Worm (Caenorhabditis elegans) whole organism, L1 larva: Measurements from ENCODE around the gene Y22D7AL.11.

Experiments used
- C16A3.4 ChIP-seq: fragments of 150-350 bp; optimal IDR thresholded peaks from 2 replicates; lab custom pipeline; 2014; ENCODE audit warnings: missing biosample characterization, missing genetic modification characterization
- aha-1 ChIP-seq: fragments of 150-350 bp; optimal IDR thresholded peaks from 2 replicates; lab custom pipeline; 2014; ENCODE audit warnings: missing biosample characterization, missing genetic modification characterization
- alr-1 ChIP-seq: fragments of 200-800 bp; sonication (Bioruptor generic); optimal IDR thresholded peaks from 2 replicates; lab custom pipeline; 2018; ENCODE audit warnings: borderline replicate concordance, mild to moderate bottlenecking, missing genetic modification characterization, missing compliant biosample characterization
- ceh-63 ChIP-seq: fragments of 200-800 bp; sonication (Bioruptor generic); optimal IDR thresholded peaks from 2 replicates; lab custom pipeline; 2018; ENCODE audit warnings: mild to moderate bottlenecking, missing genetic modification characterization, missing compliant biosample characterization
- ceh-82 ChIP-seq, 3 experiments: fragments of 150-350 bp in 1 of 3; sonication (generic microtip) in 2 of 3; optimal IDR thresholded peaks; 2 replicates each; lab custom pipeline; 2014 to 2017; ENCODE audit warnings: missing biosample characterization in 3 of 3, missing genetic modification characterization in 3 of 3
- ces-1 ChIP-seq: fragments of 150-350 bp; optimal IDR thresholded peaks from 2 replicates; lab custom pipeline; 2014; ENCODE audit warnings: missing biosample characterization, missing genetic modification reagents, missing genetic modification characterization
- dsc-1 ChIP-seq: sonication (generic microtip); optimal IDR thresholded peaks from 2 replicates; lab custom pipeline; 2016; ENCODE audit warnings: mild to moderate bottlenecking, missing genetic modification characterization, missing compliant biosample characterization
- efl-3 ChIP-seq: fragments of 200-800 bp; sonication (Bioruptor generic); optimal IDR thresholded peaks from 2 replicates; lab custom pipeline; 2018; ENCODE audit warnings: mild to moderate bottlenecking, missing genetic modification characterization, missing compliant biosample characterization
- egl-27 ChIP-seq, 2 experiments: fragments of 150-350 bp in 1 of 2; sonication (generic microtip); optimal IDR thresholded peaks; 3 replicates each; lab custom pipeline; 2017 to 2018; ENCODE audit warnings: missing biosample characterization in 2 of 2, missing genetic modification characterization in 2 of 2, missing genetic modification reagents in 2 of 2
- elt-2 ChIP-seq: sonication (generic microtip); optimal IDR thresholded peaks from 2 replicates; lab custom pipeline; 2016; ENCODE audit warnings: missing genetic modification characterization, mild to moderate bottlenecking, inconsistent platforms, missing compliant biosample characterization, missing genetic modification reagents
- elt-3 ChIP-seq, 6 experiments: fragments of 150-350 bp in 1 of 6; sonication (generic microtip); optimal IDR thresholded peaks; 2 replicates each; lab custom pipeline; 2017 to 2018; ENCODE audit warnings: missing biosample characterization in 6 of 6, missing genetic modification characterization in 6 of 6, inconsistent platforms in 1 of 6
- ets-5 ChIP-seq: fragments of 200-800 bp; sonication (Bioruptor generic); IDR thresholded peaks from 2 replicates; pipeline ENCODE4 v1.3.6; 2022; ENCODE audit warnings: missing genetic modification characterization, missing compliant biosample characterization
- fkh-10 ChIP-seq: sonication (generic microtip); optimal IDR thresholded peaks from 2 replicates; lab custom pipeline; 2017; ENCODE audit warnings: missing biosample characterization, missing genetic modification reagents, missing genetic modification characterization
- fkh-4 ChIP-seq: sonication (generic microtip); optimal IDR thresholded peaks from 2 replicates; lab custom pipeline; 2016; ENCODE audit warnings: missing compliant biosample characterization, missing genetic modification characterization, borderline replicate concordance
- hpl-2 ChIP-seq: fragments of 150-350 bp; optimal IDR thresholded peaks from 2 replicates; lab custom pipeline; 2014; ENCODE audit warnings: missing biosample characterization, missing genetic modification reagents, missing genetic modification characterization
- jun-1 ChIP-seq: fragments of 150-350 bp; optimal IDR thresholded peaks from 2 replicates; lab custom pipeline; 2014; ENCODE audit warnings: missing biosample characterization, missing genetic modification reagents, missing genetic modification characterization
- lin-13 ChIP-seq: fragments of 150-350 bp; optimal IDR thresholded peaks from 2 replicates; lab custom pipeline; 2014; ENCODE audit warnings: missing biosample characterization, missing genetic modification reagents, missing genetic modification characterization
- lin-14 ChIP-seq: fragments of 200-800 bp; sonication (Bioruptor generic); optimal IDR thresholded peaks from 2 replicates; lab custom pipeline; 2018; ENCODE audit warnings: mild to moderate bottlenecking, missing genetic modification characterization, moderate library complexity, missing compliant biosample characterization
- lin-35 ChIP-seq, 2 experiments: fragments of 150-350 bp; optimal IDR thresholded peaks; 2 replicates each; lab custom pipeline; 2014; ENCODE audit warnings: missing biosample characterization in 2 of 2, missing genetic modification characterization in 2 of 2, missing genetic modification reagents in 2 of 2
- lin-39 ChIP-seq: fragments of 150-350 bp; optimal IDR thresholded peaks from 2 replicates; lab custom pipeline; 2014; ENCODE audit warnings: missing biosample characterization, missing genetic modification reagents, missing genetic modification characterization
- lir-3 ChIP-seq: sonication (generic microtip); optimal IDR thresholded peaks from 2 replicates; lab custom pipeline; 2016; ENCODE audit warnings: mild to moderate bottlenecking, missing genetic modification characterization, moderate library complexity, missing compliant biosample characterization; ENCODE audit not compliant: poor library complexity
- lsy-2 ChIP-seq, 2 experiments: fragments of 150-350 bp; optimal IDR thresholded peaks; 2 replicates each; lab custom pipeline; 2014; ENCODE audit warnings: missing biosample characterization in 2 of 2, missing genetic modification characterization in 2 of 2
- mep-1 ChIP-seq: fragments of 150-350 bp; optimal IDR thresholded peaks from 2 replicates; lab custom pipeline; 2014; ENCODE audit warnings: missing biosample characterization, missing genetic modification characterization
- nhr-19 ChIP-seq: fragments of 200-800 bp; sonication (Bioruptor generic); conservative IDR thresholded peaks from 2 replicates; pipeline ENCODE4 v1.3.6; 2022; ENCODE audit warnings: missing genetic modification characterization, missing compliant biosample characterization
- nhr-237 ChIP-seq: fragments of 150-350 bp; optimal IDR thresholded peaks from 2 replicates; lab custom pipeline; 2014; ENCODE audit warnings: missing biosample characterization, missing genetic modification characterization
- nhr-47 ChIP-seq: sonication (generic microtip); optimal IDR thresholded peaks from 2 replicates; lab custom pipeline; 2016; ENCODE audit warnings: mild to moderate bottlenecking, missing genetic modification characterization, moderate library complexity, missing compliant biosample characterization
- nhr-71 ChIP-seq: sonication (generic microtip); optimal IDR thresholded peaks from 2 replicates; lab custom pipeline; 2016; ENCODE audit warnings: mild to moderate bottlenecking, missing genetic modification characterization, moderate library complexity, missing compliant biosample characterization
- nhr-76 ChIP-seq: sonication (generic microtip); optimal IDR thresholded peaks from 2 replicates; lab custom pipeline; 2017; ENCODE audit warnings: missing biosample characterization, missing genetic modification characterization
- nhr-84 ChIP-seq: sonication (generic microtip); optimal IDR thresholded peaks from 2 replicates; lab custom pipeline; 2017; ENCODE audit warnings: missing biosample characterization, missing genetic modification characterization
- pag-3 ChIP-seq: sonication (generic microtip); optimal IDR thresholded peaks from 2 replicates; lab custom pipeline; 2017; ENCODE audit warnings: missing genetic modification characterization, mild to moderate bottlenecking, missing compliant biosample characterization, antibody characterized with exemption, borderline replicate concordance; ENCODE audit not compliant: insufficient read depth
- pqm-1 ChIP-seq: sonication (generic microtip); optimal IDR thresholded peaks from 3 replicates; lab custom pipeline; 2017; ENCODE audit warnings: missing biosample characterization, missing genetic modification characterization
- rnt-1 ChIP-seq: sonication (generic microtip); optimal IDR thresholded peaks from 2 replicates; lab custom pipeline; 2016; ENCODE audit warnings: mild to moderate bottlenecking, missing genetic modification characterization, moderate library complexity, missing compliant biosample characterization
- skn-1 ChIP-seq: fragments of 150-350 bp; optimal IDR thresholded peaks from 2 replicates; lab custom pipeline; 2014; ENCODE audit warnings: missing biosample characterization, missing genetic modification characterization
- snpc-4 ChIP-seq: fragments of 150-350 bp; optimal IDR thresholded peaks from 2 replicates; lab custom pipeline; 2014; ENCODE audit warnings: missing biosample characterization, missing genetic modification characterization
- snu-23 ChIP-seq: sonication (generic microtip); optimal IDR thresholded peaks from 2 replicates; lab custom pipeline; 2016; ENCODE audit warnings: missing genetic modification characterization, missing compliant biosample characterization
- sox-4 ChIP-seq: sonication (generic microtip); optimal IDR thresholded peaks from 2 replicates; lab custom pipeline; 2016; ENCODE audit warnings: missing genetic modification characterization, missing compliant biosample characterization
- sptf-1 ChIP-seq: fragments of 150-350 bp; optimal IDR thresholded peaks from 2 replicates; lab custom pipeline; 2014; ENCODE audit warnings: missing biosample characterization, missing genetic modification characterization
- swsn-7 ChIP-seq: sonication (generic microtip); optimal IDR thresholded peaks from 2 replicates; lab custom pipeline; 2016; ENCODE audit warnings: missing genetic modification characterization, missing compliant biosample characterization
- tbx-2 ChIP-seq: sonication (generic microtip); optimal IDR thresholded peaks from 2 replicates; lab custom pipeline; 2016; ENCODE audit warnings: missing genetic modification characterization, missing compliant biosample characterization
- unc-130 ChIP-seq: fragments of 150-350 bp; optimal IDR thresholded peaks from 2 replicates; lab custom pipeline; 2017; ENCODE audit warnings: missing biosample characterization, missing genetic modification characterization, inconsistent platforms
- unc-62 ChIP-seq: fragments of 150-350 bp; optimal IDR thresholded peaks from 2 replicates; lab custom pipeline; 2014; ENCODE audit warnings: missing biosample characterization, missing genetic modification reagents, missing genetic modification characterization
- unc-86 ChIP-seq: sonication (generic microtip); optimal IDR thresholded peaks from 2 replicates; lab custom pipeline; 2016; ENCODE audit warnings: missing genetic modification characterization, missing compliant biosample characterization
- unc-98 ChIP-seq: fragments of 200-800 bp; sonication (Bioruptor generic); IDR thresholded peaks from 2 replicates; pipeline ENCODE4 v1.3.6; 2022; ENCODE audit warnings: missing genetic modification characterization, missing compliant biosample characterization
- xbp-1 ChIP-seq: sonication (generic microtip); optimal IDR thresholded peaks from 2 replicates; lab custom pipeline; 2016; ENCODE audit warnings: missing genetic modification characterization, missing compliant biosample characterization
- zip-4 ChIP-seq: fragments of 200-800 bp; sonication (Bioruptor generic); optimal IDR thresholded peaks from 2 replicates; lab custom pipeline; 2018; ENCODE audit warnings: mild to moderate bottlenecking, missing genetic modification characterization, moderate library complexity, missing compliant biosample characterization
- ztf-11 ChIP-seq, 2 experiments: sonication (generic microtip); optimal IDR thresholded peaks; 2 replicates each; lab custom pipeline; 2016 to 2017; ENCODE audit warnings: missing genetic modification characterization in 2 of 2, missing biosample characterization in 1 of 2, missing compliant biosample characterization in 1 of 2

Y22D7AL.11 gene

ce11 chrIII:1680996-1681395, 46.8 kb upstream of the Y22D7AL.11 start (continued):
- TF ChIP-seq skn-1 (tag; lab: Kevin White, UChicago) (peak; percentile 20), dsc-1 (tag; lab: Kevin White, UChicago) (peak; percentile 48), nhr-47 (peak; percentile 78), jun-1 (peak; percentile 74), unc-130 (tag; lab: Kevin White, UChicago) (peak; percentile 95), lin-14 (GFP tag; lab: Kevin White, UChicago) (peak; percentile 92), unc-86 (no peak), ets-5 (no peak), nhr-19 (GFP tag; lab: Robert Waterston, UW) (peak; percentile 83), pqm-1 (tag; lab: Kevin White, UChicago) (no peak), zip-4 (GFP tag; lab: Kevin White, UChicago) (no peak), nhr-71 (peak; percentile 92), ztf-11 (tag; optimal IDR thresholded peaks at IDR 0.05; lab: Kevin White, UChicago) (peak in 1 of 2 experiments; percentile 1), xbp-1 (tag; lab: Kevin White, UChicago) (peak; percentile 50), lin-39 (peak; percentile 76), mep-1 (tag; lab: Kevin White, UChicago) (peak; percentile 77), efl-3 (GFP tag; lab: Kevin White, UChicago) (peak; percentile 5), nhr-84 (tag; lab: Kevin White, UChicago) (no peak), sox-4 (tag; lab: Kevin White, UChicago) (no peak), unc-62 (GFP tag; lab: Kevin White, UChicago) (no peak), ces-1 (GFP tag; lab: Kevin White, UChicago) (no peak), tbx-2 (tag; lab: Kevin White, UChicago) (peak; percentile 85), sptf-1 (tag; lab: Kevin White, UChicago) (no peak), hpl-2 (GFP tag; lab: Kevin White, UChicago) (peak; percentile 22), lsy-2 (tag; optimal IDR thresholded peaks at IDR 0.05; lab: Kevin White, UChicago) (peak; percentile 74 to 80), nhr-237 (tag; lab: Kevin White, UChicago) (peak; percentile 30)

ce11 chrIII:1680393-1680792, 46.2 kb upstream of the Y22D7AL.11 start:
- TF ChIP-seq lir-3 (tag; lab: Kevin White, UChicago) (no peak), unc-86 (no peak), nhr-76 (tag; lab: Kevin White, UChicago) (no peak), swsn-7 (no peak)

ce11 chrIII:1678671-1679070, 44.5 kb upstream of the Y22D7AL.11 start:
- TF ChIP-seq unc-98 (GFP tag; lab: Robert Waterston, UW) (no peak), snu-23 (GFP tag; lab: Kevin White, UChicago) (peak; percentile 14), jun-1 (no peak), lin-35 (GFP tag; optimal IDR thresholded peaks at IDR 0.05; lab: Kevin White, UChicago) (no peak), unc-130 (tag; lab: Kevin White, UChicago) (no peak), pag-3 (no peak), aha-1 (no peak), zip-4 (GFP tag; lab: Kevin White, UChicago) (no peak), elt-3 (tag; optimal IDR thresholded peaks at IDR 0.05; lab: Kevin White, UChicago) (no peak), unc-86 (no peak), lsy-2 (tag; optimal IDR thresholded peaks at IDR 0.05; lab: Kevin White, UChicago) (no peak), nhr-19 (GFP tag; lab: Robert Waterston, UW) (no peak), pqm-1 (tag; lab: Kevin White, UChicago) (no peak), egl-27 (tag; optimal IDR thresholded peaks at IDR 0.05; lab: Kevin White, UChicago) (no peak), C16A3.4 (tag; lab: Kevin White, UChicago) (no peak), dsc-1 (tag; lab: Kevin White, UChicago) (no peak), rnt-1 (tag; lab: Kevin White, UChicago) (peak; percentile 67), ceh-63 (GFP tag; lab: Kevin White, UChicago) (no peak), hpl-2 (GFP tag; lab: Kevin White, UChicago) (no peak), ceh-82 (tag; optimal IDR thresholded peaks at IDR 0.05; lab: Kevin White, UChicago) (no peak), elt-2 (tag; lab: Kevin White, UChicago) (no peak), nhr-71 (peak; percentile 49), fkh-10 (GFP tag; lab: Kevin White, UChicago) (no peak), lin-13 (GFP tag; lab: Kevin White, UChicago) (no peak), mep-1 (tag; lab: Kevin White, UChicago) (no peak), unc-62 (GFP tag; lab: Kevin White, UChicago) (no peak), lin-39 (no peak), lin-14 (GFP tag; lab: Kevin White, UChicago) (peak; percentile 59), alr-1 (tag; lab: Kevin White, UChicago) (no peak), fkh-4 (tag; lab: Kevin White, UChicago) (no peak), snpc-4 (tag; lab: Kevin White, UChicago) (no peak), nhr-47 (no peak)
